Worm (Caenorhabditis elegans) whole organism, L4/young adult: ENCODE measurements around the gene F13D11.4.

ENCODE experiments used
- W03F9.2 ChIP-seq: fragments of 150-350 bp; optimal IDR thresholded peaks from 2 replicates; lab custom pipeline; 2014; ENCODE audit warnings: missing biosample characterization, missing genetic modification characterization
- dao-5 ChIP-seq: sonication (generic microtip); optimal IDR thresholded peaks from 2 replicates; lab custom pipeline; 2016; ENCODE audit warnings: missing genotype, missing genetic modification characterization, moderate library complexity, missing compliant biosample characterization
- him-1 ChIP-seq: sonication (generic microtip); optimal IDR thresholded peaks from 2 replicates; lab custom pipeline; 2016; ENCODE audit warnings: missing genotype, missing genetic modification reagents, missing genetic modification characterization, missing compliant biosample characterization

DNA sequence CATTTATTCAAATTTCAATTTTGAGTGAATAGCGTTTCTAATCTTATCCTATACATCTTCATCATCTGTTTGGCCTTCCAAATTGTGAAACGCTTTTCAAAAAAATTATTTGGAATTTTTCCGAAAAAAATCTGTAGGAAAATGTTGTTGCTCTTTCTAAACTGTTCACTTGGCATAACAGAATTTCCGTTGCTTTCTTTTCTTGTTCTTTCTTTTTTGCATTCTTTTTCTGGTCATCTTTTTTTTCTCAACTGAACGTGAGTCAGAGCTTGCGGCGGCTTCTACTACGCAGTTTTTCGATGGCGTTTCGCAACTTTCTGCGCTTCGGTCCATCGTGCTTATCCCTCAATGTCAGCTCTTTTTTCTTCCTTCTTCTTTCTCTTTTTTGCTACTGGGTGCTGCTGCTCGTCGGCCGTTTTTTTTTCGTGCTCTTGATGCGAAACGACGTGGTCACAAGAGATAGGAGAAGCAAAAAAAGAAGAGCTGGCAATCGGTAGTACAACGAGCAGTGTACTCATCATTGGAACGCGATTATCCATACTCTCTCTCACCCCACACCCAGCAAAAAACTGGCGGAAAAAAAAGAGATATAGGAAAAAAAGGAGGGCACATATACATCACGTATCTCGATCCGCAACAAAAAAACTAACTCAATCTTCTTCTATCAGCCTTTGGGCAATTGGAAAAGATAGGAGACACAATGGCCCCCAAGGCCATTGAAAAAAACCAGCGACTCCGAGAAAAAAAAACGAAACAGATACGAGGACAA lies 14.7 kb downstream of the F13D11.4 start:
- TF ChIP-seq dao-5 (no peak), him-1 (tag; lab: Kevin White, UChicago) (peak; percentile 66), W03F9.2 (no peak)
